Fruit fly (Drosophila melanogaster) whole organism, prepupa: Measurements from ENCODE around the gene Tssk.

Experiments
- CG10631 ChIP-seq: fragments of 200-800 bp; sonication (Bioruptor generic); optimal IDR thresholded peaks from 2 replicates; lab custom pipeline; 2016; ENCODE audit warnings: missing biosample characterization, missing genetic modification characterization
- CG10669 ChIP-seq: fragments of 200-800 bp; sonication (Bioruptor generic); optimal IDR thresholded peaks from 3 replicates; lab custom pipeline; 2018; ENCODE audit warnings: missing biosample characterization, mild to moderate bottlenecking, missing genetic modification characterization, moderate library complexity
- CG11294 ChIP-seq: fragments of 200-800 bp; sonication (Bioruptor generic); IDR thresholded peaks from 2 replicates; pipeline ENCODE4 v1.3.6; 2022; ENCODE audit warnings: missing biosample characterization, missing genetic modification characterization
- CG11762 ChIP-seq: fragments of 200-800 bp; sonication (Bioruptor generic); optimal IDR thresholded peaks from 3 replicates; lab custom pipeline; 2016; ENCODE audit warnings: missing biosample characterization, missing genetic modification characterization; ENCODE audit not compliant: insufficient read depth
- CG15336 ChIP-seq: fragments of 200-800 bp; sonication (Bioruptor generic); IDR thresholded peaks from 2 replicates; pipeline ENCODE4 v1.3.6; 2022; ENCODE audit warnings: missing biosample characterization, missing genetic modification characterization
- CG3032 ChIP-seq: fragments of 200-800 bp; optimal IDR thresholded peaks from 2 replicates; lab custom pipeline; 2019; ENCODE audit warnings: missing biosample characterization, mild to moderate bottlenecking, missing genetic modification characterization, moderate library complexity
- CG31627 ChIP-seq: fragments of 200-800 bp; sonication (Bioruptor generic); optimal IDR thresholded peaks from 3 replicates; lab custom pipeline; 2016; ENCODE audit warnings: missing biosample characterization, missing genetic modification characterization
- CG32006 ChIP-seq: fragments of 200-800 bp; sonication (Bioruptor generic); optimal IDR thresholded peaks from 3 replicates; lab custom pipeline; 2017; ENCODE audit warnings: missing biosample characterization, mild to moderate bottlenecking, missing genetic modification characterization
- CG3919 ChIP-seq: fragments of 200-800 bp; sonication (Bioruptor generic); optimal IDR thresholded peaks from 3 replicates; lab custom pipeline; 2016; ENCODE audit warnings: missing biosample characterization, missing genetic modification characterization
- CG4318 ChIP-seq: fragments of 200-800 bp; sonication (Bioruptor generic); optimal IDR thresholded peaks from 3 replicates; lab custom pipeline; 2017; ENCODE audit warnings: missing biosample characterization, mild to moderate bottlenecking, missing genetic modification characterization
- CG6163 ChIP-seq: fragments of 200-800 bp; sonication (Bioruptor generic); IDR thresholded peaks from 3 replicates; pipeline ENCODE4 v1.3.6; 2022; ENCODE audit warnings: missing biosample characterization, missing genetic modification characterization
- CG6276 ChIP-seq: fragments of 200-800 bp; sonication (Bioruptor generic); optimal IDR thresholded peaks from 2 replicates; lab custom pipeline; 2017; ENCODE audit warnings: missing biosample characterization, mild to moderate bottlenecking, missing genetic modification characterization
- CG6808 ChIP-seq: fragments of 200-800 bp; sonication (Bioruptor generic); optimal IDR thresholded peaks from 3 replicates; lab custom pipeline; 2017; ENCODE audit warnings: missing biosample characterization, missing genetic modification characterization, mild to moderate bottlenecking, moderate library complexity, missing genetic modification reagents
- CG6854 ChIP-seq: fragments of 200-800 bp; sonication (Bioruptor generic); optimal IDR thresholded peaks from 2 replicates; lab custom pipeline; 2017; ENCODE audit warnings: missing biosample characterization, mild to moderate bottlenecking, missing genetic modification characterization
- CG7368 ChIP-seq: fragments of 200-800 bp; sonication (Bioruptor generic); optimal IDR thresholded peaks from 3 replicates; lab custom pipeline; 2016; ENCODE audit warnings: missing biosample characterization, missing genetic modification characterization
- CG8119 ChIP-seq: fragments of 200-800 bp; sonication (Bioruptor generic); IDR thresholded peaks from 3 replicates; pipeline ENCODE4 v1.3.6; 2022; ENCODE audit warnings: missing biosample characterization, missing genetic modification characterization
- CG8319 ChIP-seq: fragments of 200-800 bp; sonication (Bioruptor generic); optimal IDR thresholded peaks from 3 replicates; lab custom pipeline; 2016; ENCODE audit warnings: missing biosample characterization, missing genetic modification characterization
- CG8632 ChIP-seq: fragments of 200-800 bp; sonication (Bioruptor generic); optimal IDR thresholded peaks from 3 replicates; lab custom pipeline; 2016; ENCODE audit warnings: missing biosample characterization, missing genetic modification characterization
- Eip75B ChIP-seq: fragments of 200-800 bp; sonication (Bioruptor generic); optimal IDR thresholded peaks from 3 replicates; lab custom pipeline; 2016; ENCODE audit warnings: missing biosample characterization, missing genetic modification characterization
- Eip78C ChIP-seq: fragments of 200-800 bp; sonication (Bioruptor generic); peaks from one replicate; lab custom pipeline; 2016; ENCODE audit warnings: missing biosample characterization, missing genetic modification characterization
- Eip93F ChIP-seq: fragments of 200-800 bp; sonication (Bioruptor generic); optimal IDR thresholded peaks from 2 replicates; lab custom pipeline; 2016; ENCODE audit warnings: missing biosample characterization, mild to moderate bottlenecking, missing genetic modification characterization
- Ets21C ChIP-seq: fragments of 200-800 bp; sonication (Bioruptor generic); optimal IDR thresholded peaks from 3 replicates; lab custom pipeline; 2016; ENCODE audit warnings: missing biosample characterization, missing genetic modification characterization
- Ets96B ChIP-seq: fragments of 200-800 bp; optimal IDR thresholded peaks from 2 replicates; lab custom pipeline; 2019; ENCODE audit warnings: missing biosample characterization, mild to moderate bottlenecking, missing genetic modification characterization, moderate library complexity
- Gug ChIP-seq: fragments of 200-800 bp; sonication (Bioruptor generic); IDR thresholded peaks from 2 replicates; pipeline ENCODE4 v1.3.6; 2022; ENCODE audit warnings: missing biosample characterization, missing genetic modification characterization
- Hr4 ChIP-seq: fragments of 200-800 bp; sonication (Bioruptor generic); optimal IDR thresholded peaks from 3 replicates; lab custom pipeline; 2016; ENCODE audit warnings: missing biosample characterization, missing genetic modification characterization
- Lpt ChIP-seq: fragments of 200-800 bp; sonication (Bioruptor generic); optimal IDR thresholded peaks from 3 replicates; lab custom pipeline; 2016; ENCODE audit warnings: missing biosample characterization, missing genetic modification characterization
- Met ChIP-seq: fragments of 200-800 bp; sonication (Bioruptor generic); optimal IDR thresholded peaks from 3 replicates; lab custom pipeline; 2016; ENCODE audit warnings: missing biosample characterization, missing genetic modification characterization
- OdsH ChIP-seq: fragments of 200-800 bp; sonication (Bioruptor generic); optimal IDR thresholded peaks from 3 replicates; lab custom pipeline; 2016; ENCODE audit warnings: missing biosample characterization, missing genetic modification characterization
- Sox102F ChIP-seq: fragments of 200-800 bp; sonication (Bioruptor generic); optimal IDR thresholded peaks from 2 replicates; lab custom pipeline; 2016; ENCODE audit warnings: missing biosample characterization, mild to moderate bottlenecking, missing genetic modification characterization
- Sox14 ChIP-seq: fragments of 200-800 bp; sonication (Bioruptor generic); optimal IDR thresholded peaks from 3 replicates; lab custom pipeline; 2016; ENCODE audit warnings: missing biosample characterization, missing genetic modification characterization
- achi ChIP-seq: fragments of 200-800 bp; sonication (Bioruptor generic); optimal IDR thresholded peaks from 3 replicates; lab custom pipeline; 2016; ENCODE audit warnings: missing biosample characterization, missing genetic modification characterization
- acj6 ChIP-seq: fragments of 200-800 bp; sonication (Bioruptor generic); optimal IDR thresholded peaks from 3 replicates; lab custom pipeline; 2016; ENCODE audit warnings: missing biosample characterization, missing genetic modification characterization
- cyc ChIP-seq: fragments of 200-800 bp; sonication (Bioruptor generic); optimal IDR thresholded peaks from 3 replicates; lab custom pipeline; 2016; ENCODE audit warnings: missing biosample characterization, missing genetic modification characterization
- dsx ChIP-seq: fragments of 200-800 bp; optimal IDR thresholded peaks from 3 replicates; lab custom pipeline; 2019; ENCODE audit warnings: missing biosample characterization, mild to moderate bottlenecking, missing genetic modification characterization, moderate library complexity; ENCODE audit not compliant: poor library complexity, severe bottlenecking
- eg ChIP-seq: fragments of 200-800 bp; sonication (Bioruptor generic); IDR thresholded peaks from 3 replicates; pipeline ENCODE4 v1.3.6; 2022; ENCODE audit warnings: missing biosample characterization, missing genetic modification characterization
- esn ChIP-seq: fragments of 200-800 bp; sonication (Bioruptor generic); optimal IDR thresholded peaks from 2 replicates; lab custom pipeline; 2016; ENCODE audit warnings: missing biosample characterization, mild to moderate bottlenecking, missing genetic modification characterization, moderate library complexity
- fd85E ChIP-seq: fragments of 200-800 bp; sonication (Bioruptor generic); optimal IDR thresholded peaks from 3 replicates; lab custom pipeline; 2016; ENCODE audit warnings: missing biosample characterization, missing genetic modification characterization
- fkh ChIP-seq: fragments of 200-800 bp; sonication (Bioruptor generic); optimal IDR thresholded peaks from 3 replicates; lab custom pipeline; 2017; ENCODE audit warnings: missing biosample characterization, mild to moderate bottlenecking, missing genetic modification characterization, moderate library complexity
- pdm3 ChIP-seq: fragments of 200-800 bp; sonication (Bioruptor generic); optimal IDR thresholded peaks from 3 replicates; lab custom pipeline; 2016; ENCODE audit warnings: missing biosample characterization, missing genetic modification characterization
- salr ChIP-seq, 2 experiments: fragments of 200-800 bp; sonication (Bioruptor generic); optimal IDR thresholded peaks; 3 replicates each; lab custom pipeline; 2016 to 2018; ENCODE audit warnings: missing biosample characterization in 2 of 2, missing genetic modification characterization in 2 of 2, mild to moderate bottlenecking in 1 of 2
- svp ChIP-seq: fragments of 200-800 bp; sonication (Bioruptor generic); peaks from one replicate; lab custom pipeline; 2016; ENCODE audit warnings: missing biosample characterization, missing genetic modification characterization
- topi ChIP-seq: fragments of 200-800 bp; sonication (Bioruptor generic); optimal IDR thresholded peaks from 3 replicates; lab custom pipeline; 2016; ENCODE audit warnings: missing biosample characterization, missing genetic modification characterization
- vri ChIP-seq: fragments of 200-800 bp; sonication (Bioruptor generic); optimal IDR thresholded peaks from 3 replicates; lab custom pipeline; 2016; ENCODE audit warnings: missing biosample characterization, mild to moderate bottlenecking, missing genetic modification characterization

Gene Tssk

DNA sequence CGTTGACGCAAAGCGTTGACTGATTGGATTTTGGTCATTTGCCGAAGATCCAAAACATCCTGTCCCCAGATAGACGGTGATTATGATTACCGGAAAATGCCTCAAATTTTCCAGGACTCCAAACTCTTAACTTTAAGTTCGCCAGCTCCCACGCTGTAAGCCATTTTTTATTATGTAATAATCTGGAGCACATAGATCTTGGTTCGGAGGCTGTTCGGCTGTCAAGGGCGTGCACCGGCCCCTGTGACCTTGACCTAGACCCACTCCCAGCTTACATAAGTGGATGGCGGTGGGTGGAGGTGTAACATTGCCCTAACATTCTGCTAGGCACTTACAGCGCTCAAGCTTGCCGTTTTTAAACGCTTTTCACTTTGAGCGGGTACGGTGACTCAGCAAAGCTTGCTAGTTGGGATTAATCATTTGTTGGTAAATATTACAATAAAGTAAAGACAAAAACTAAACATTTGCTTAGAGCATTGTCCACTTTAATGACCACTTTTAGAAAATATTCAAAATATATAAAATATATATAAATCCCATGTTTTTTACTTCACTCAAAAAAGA lies 26.2 kb upstream of the Tssk start:
- TF ChIP-seq Ets96B (tag; lab: Kevin White, UChicago) = no peak
- peak; percentile 37 for TF ChIP-seq svp (GFP tag; lab: Kevin White, UChicago)
- no peak for TF ChIP-seq CG6854 (GFP tag; lab: Kevin White, UChicago)
- TF ChIP-seq CG10669 (GFP tag; lab: Kevin White, UChicago) = no peak
- TF ChIP-seq CG4318 (GFP tag; lab: Kevin White, UChicago) = no peak
- no peak for TF ChIP-seq vri
- TF ChIP-seq CG15336 (GFP tag; lab: Robert Waterston, UW) = no peak
- TF ChIP-seq, all 60 proteins: peak for 1

DNA sequence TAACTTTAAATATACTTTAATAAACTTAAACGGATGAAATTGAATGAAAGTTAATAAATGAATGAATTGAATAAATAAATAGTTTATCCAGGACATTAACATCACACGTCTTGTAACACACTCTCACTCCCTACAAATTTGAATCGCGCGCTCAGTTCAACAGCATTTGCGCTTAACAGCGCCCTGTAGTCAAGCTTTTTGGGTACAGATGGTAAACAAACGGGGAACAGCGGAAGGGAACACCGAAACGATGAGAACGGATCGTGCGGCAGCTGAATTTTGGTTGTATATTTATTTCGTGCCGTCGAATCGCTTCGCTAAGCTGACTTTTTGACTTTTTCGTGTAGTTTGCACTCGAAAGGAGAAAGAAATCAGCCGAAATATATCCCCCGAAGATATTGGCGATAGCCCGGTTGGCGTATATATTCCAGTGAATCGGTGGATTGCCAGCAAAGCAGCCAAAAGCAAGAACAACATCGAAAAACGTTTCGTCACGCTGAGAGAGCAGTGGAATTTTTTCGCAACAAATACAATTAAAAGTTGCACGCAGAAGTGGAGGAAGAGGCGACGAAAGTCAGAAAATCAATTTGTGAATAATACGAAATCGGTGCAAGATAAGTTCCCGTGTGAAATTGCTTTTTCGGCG lies 25.5 kb upstream of the Tssk start, which contains the start of the genes CG7694 and fray:
Gene CG7694 (plus strand): TSS at position 247 of the 646 bp plus-strand sequence.
Gene fray (plus strand): TSS at position 247 of the 646 bp plus-strand sequence.
- TF ChIP-seq Met (no peak), eg (no peak), achi (GFP tag; lab: Kevin White, UChicago) (no peak), Ets21C (GFP tag; lab: Kevin White, UChicago) (no peak), CG15336 (GFP tag; lab: Robert Waterston, UW) (no peak), CG8319 (no peak), CG7368 (no peak), CG3032 (tag; lab: Kevin White, UChicago) (no peak), Lpt (GFP tag; lab: Kevin White, UChicago) (no peak), fkh (peak; percentile 95), CG6276 (GFP tag; lab: Kevin White, UChicago) (no peak), Sox14 (GFP tag; lab: Kevin White, UChicago) (no peak), CG11762 (GFP tag; lab: Kevin White, UChicago) (no peak), Hr4 (GFP tag; lab: Kevin White, UChicago) (no peak), Sox102F (GFP tag; lab: Kevin White, UChicago) (no peak), Eip78C (GFP tag; lab: Kevin White, UChicago) (peak; percentile 59), Gug (no peak), Eip75B (GFP tag; lab: Kevin White, UChicago) (no peak)

DNA sequence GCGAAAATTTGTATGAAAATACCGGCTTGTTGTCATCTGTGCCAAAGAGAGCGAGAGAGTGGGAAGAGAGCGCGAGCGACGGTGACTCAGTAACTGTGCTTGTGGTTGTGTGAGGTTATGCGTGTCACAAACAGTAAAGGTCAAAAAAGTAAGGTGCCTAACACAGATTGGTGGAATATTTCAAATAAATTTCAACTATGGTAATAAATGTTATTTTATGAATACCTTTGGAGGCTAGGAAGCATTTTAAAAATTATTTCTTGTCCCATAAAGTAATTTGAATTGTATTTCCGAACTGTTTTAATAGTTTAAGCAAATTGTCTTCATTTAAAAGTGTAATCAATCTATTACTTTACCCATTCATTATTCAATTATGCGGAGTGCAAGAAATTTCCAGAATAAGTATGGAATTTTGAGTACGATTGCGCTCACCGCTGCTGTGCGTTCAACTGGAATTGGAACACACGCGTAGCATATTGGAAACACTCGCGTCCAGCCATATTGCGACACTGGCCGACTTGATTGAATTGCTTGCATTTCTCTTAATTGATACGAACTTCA lies 24.7 kb upstream of the Tssk start:
- TF ChIP-seq cyc (GFP tag; lab: Kevin White, UChicago) = peak; percentile 93
- peak; percentile 94 for TF ChIP-seq CG6808 (GFP tag; lab: Kevin White, UChicago)
- TF ChIP-seq salr (GFP tag; optimal IDR thresholded peaks at IDR 0.05; lab: Kevin White, UChicago) = peak; percentile 80 to 99
- peak; percentile 91 for TF ChIP-seq CG7368
- peak; percentile 92 for TF ChIP-seq Ets21C (GFP tag; lab: Kevin White, UChicago)
- peak; percentile 90 for TF ChIP-seq Gug
- peak; percentile 90 for TF ChIP-seq fd85E (GFP tag; lab: Kevin White, UChicago)
- peak; percentile 98 for TF ChIP-seq Sox14 (GFP tag; lab: Kevin White, UChicago)
- peak; percentile 98 for TF ChIP-seq CG8119 (GFP tag; lab: Robert Waterston, UW)
- peak; percentile 97 for TF ChIP-seq Ets96B (tag; lab: Kevin White, UChicago)
- TF ChIP-seq CG10631 (GFP tag; lab: Kevin White, UChicago) = peak; percentile 97
- peak; percentile 91 for TF ChIP-seq CG6163
- peak; percentile 98 for TF ChIP-seq esn (GFP tag; lab: Kevin White, UChicago)
- peak; percentile 97 for TF ChIP-seq CG31627 (GFP tag; lab: Kevin White, UChicago)
- TF ChIP-seq Eip78C (GFP tag; lab: Kevin White, UChicago) = peak; percentile 99
- TF ChIP-seq OdsH (GFP tag; lab: Kevin White, UChicago) = peak; percentile 98
- peak; percentile 98 for TF ChIP-seq Hr4 (GFP tag; lab: Kevin White, UChicago)
- peak; percentile 98 for TF ChIP-seq acj6
- peak; percentile 98 for TF ChIP-seq CG8632 (GFP tag; lab: Kevin White, UChicago)
- peak; percentile 93 for TF ChIP-seq CG11294
- TF ChIP-seq pdm3 (GFP tag; lab: Kevin White, UChicago) = peak; percentile 98
- TF ChIP-seq CG4318 (GFP tag; lab: Kevin White, UChicago) = peak; percentile 96
- TF ChIP-seq Eip93F (GFP tag; lab: Kevin White, UChicago) = no peak
- TF ChIP-seq achi (GFP tag; lab: Kevin White, UChicago) = peak; percentile 97
- TF ChIP-seq CG3919 (GFP tag; lab: Kevin White, UChicago) = peak; percentile 97
- peak; percentile 92 for TF ChIP-seq dsx (GFP tag; lab: Kevin White, UChicago)
- peak; percentile 83 for TF ChIP-seq vri
- peak; percentile 97 for TF ChIP-seq CG11762 (GFP tag; lab: Kevin White, UChicago)
- peak; percentile 64 for TF ChIP-seq fkh
- peak; percentile 92 for TF ChIP-seq CG8319
- TF ChIP-seq topi (GFP tag; lab: Kevin White, UChicago) = peak; percentile 96
- TF ChIP-seq Sox102F (GFP tag; lab: Kevin White, UChicago) = peak; percentile 95
- TF ChIP-seq eg = peak; percentile 95
- peak; percentile 99 for TF ChIP-seq CG32006 (GFP tag; lab: Kevin White, UChicago)
